Fruit fly (Drosophila melanogaster) whole organism: ENCODE results near the gene CG2209.

Experiments
- CG8478 ChIP-seq: fragments of >200 bp; optimal IDR thresholded peaks from 2 replicates; lab custom pipeline; 2018; ENCODE audit warnings: inconsistent platforms
- Dll ChIP-seq: fragments of >200 bp; optimal IDR thresholded peaks from 2 replicates; lab custom pipeline; 2017
- EcR ChIP-seq, 2 experiments: fragments of >200 bp; optimal IDR thresholded peaks; 2 replicates each; lab custom pipeline; 2017; ENCODE audit warnings: missing biosample characterization in 2 of 2, missing genetic modification characterization in 2 of 2, missing genetic modification reagents in 2 of 2
- pan ChIP-seq: fragments of >200 bp; optimal IDR thresholded peaks from 2 replicates; lab custom pipeline; 2017
- psq ChIP-seq: fragments of >200 bp; optimal IDR thresholded peaks from 2 replicates; lab custom pipeline; 2017
- usp ChIP-seq: fragments of >200 bp; optimal IDR thresholded peaks from 2 replicates; lab custom pipeline; 2017; ENCODE audit warnings: missing biosample characterization, missing genetic modification characterization, mixed read lengths

DNA sequence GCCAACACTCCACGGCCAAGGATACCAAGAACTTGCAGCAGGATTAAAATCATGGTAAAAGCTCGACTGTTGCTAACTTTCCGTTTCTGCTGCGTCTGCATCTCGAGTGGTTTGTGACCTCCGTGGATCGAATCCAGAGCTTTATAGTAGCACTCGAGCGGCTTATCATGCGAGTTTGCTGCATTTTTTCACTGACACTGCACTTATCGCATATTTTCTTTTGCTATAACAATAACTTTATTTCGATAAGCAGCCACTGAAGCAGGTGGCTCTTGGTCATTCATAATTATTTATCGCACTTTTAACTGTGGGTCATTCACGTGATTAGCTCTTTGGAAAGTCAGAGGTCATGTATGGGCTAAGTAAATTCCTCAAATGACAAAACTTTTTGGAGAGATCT, 45.9 kb upstream of the CG2209 start, which contains the start of gene CG12716:
- TF ChIP-seq pan (no peak), usp (GFP tag; lab: Kevin White, UChicago) (no peak), CG8478 (lab: Kevin White, UChicago) (no peak), psq (lab: Kevin White, UChicago) (no peak), Dll (lab: Kevin White, UChicago) (no peak), EcR (GFP tag; optimal IDR thresholded peaks at IDR 0.05; lab: Kevin White, UChicago) (no peak)
